Fruit fly (Drosophila melanogaster) whole organism, embryonic: Measurements from ENCODE around the gene CG15306.

Source experiments
- CG15269 ChIP-seq: fragments of 200-800 bp; sonication (Bioruptor generic); optimal IDR thresholded peaks from 2 replicates; lab custom pipeline; 2018; ENCODE audit warnings: missing biosample characterization, mild to moderate bottlenecking, missing genetic modification characterization, moderate library complexity
- Doc3 ChIP-seq: fragments of 200-800 bp; sonication (Bioruptor generic); IDR thresholded peaks from 3 replicates; pipeline ENCODE4 v1.3.6; 2022; ENCODE audit warnings: missing biosample characterization, missing genetic modification characterization; ENCODE audit not compliant: partially characterized antibody
- Poxn ChIP-seq: fragments of 200-800 bp; sonication (Bioruptor generic); IDR thresholded peaks from 2 replicates; pipeline ENCODE4 v1.3.6; 2022; ENCODE audit warnings: missing biosample characterization, missing genetic modification characterization
- ewg ChIP-seq: fragments of 200-800 bp; sonication (Bioruptor generic); optimal IDR thresholded peaks from 3 replicates; lab custom pipeline; 2017; ENCODE audit warnings: mild to moderate bottlenecking, missing biosample characterization, missing genetic modification reagents, missing genetic modification characterization
- prd ChIP-seq, 3 experiments: fragments of >200 bp in 2 of 3; fragments of 200-800 bp in 1 of 3; sonication (Bioruptor generic) in 1 of 3; optimal IDR thresholded peaks in 2 of 3; IDR thresholded peaks in 1 of 3; 2 replicates in 2 of 3; 3 replicates in 1 of 3; pipeline versions ENCODE4 v1.3.6 to Lab custom; 2017 to 2022; ENCODE audit warnings: missing biosample characterization in 1 of 3, missing genetic modification characterization in 1 of 3
- sr ChIP-seq: fragments of 200-800 bp; sonication (Bioruptor generic); IDR thresholded peaks from 3 replicates; pipeline ENCODE4 v1.3.6; 2022; ENCODE audit warnings: missing biosample characterization, missing genetic modification characterization
- ttk ChIP-seq: fragments of 200-800 bp; sonication (Bioruptor generic); IDR thresholded peaks from 2 replicates; pipeline ENCODE4 v2.1.2; 2022; ENCODE audit warnings: missing biosample characterization, missing genetic modification characterization

DNA sequence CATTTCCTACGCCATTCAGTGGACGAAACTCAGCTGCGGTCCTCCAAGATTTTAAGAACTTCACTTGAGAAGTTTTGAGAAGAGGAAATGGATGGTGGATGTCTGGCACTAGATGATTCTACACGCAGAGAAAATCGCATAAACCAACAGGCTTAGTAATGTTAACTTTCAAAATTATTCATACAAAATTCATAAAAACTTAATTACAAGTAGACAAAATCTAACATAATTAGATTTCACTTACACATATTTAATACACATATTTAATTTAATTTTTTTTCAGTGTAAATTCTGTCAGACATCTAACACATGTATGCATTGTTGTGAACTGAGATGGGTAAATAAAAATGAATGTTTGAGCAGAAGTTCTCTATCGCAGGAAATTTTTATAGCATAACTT, 31.5 kb downstream of the CG15306 start:
- TF ChIP-seq ewg (no peak), CG15269 (tag; lab: Kevin White, UChicago) (peak; percentile 16), ttk (GFP tag; lab: Robert Waterston, UW) (no peak), sr (GFP tag; lab: Robert Waterston, UW) (no peak), Poxn (GFP tag; lab: Robert Waterston, UW) (no peak), prd (optimal IDR thresholded peaks at IDR 0.05; lab: Kevin White, UChicago) (no peak), prd (GFP tag; IDR thresholded peaks at IDR 0.05; lab: Robert Waterston, UW) (no peak), Doc3 (no peak)
